Worm (Caenorhabditis elegans): ENCODE results near the gene T01B7.13.
A peak's percentile ranks its signal among the peaks of the same experiment; 100 is the strongest.

T01B7.13 gene

ce11 chrII:8745449-8746297 is 30.5 kb downstream of the T01B7.13 start:
- TF ChIP-seq ama-1 (optimal IDR thresholded peaks at IDR 0.05) (peak; percentile 97), elt-1 (tag; optimal IDR thresholded peaks at IDR 0.05) (no peak), nhr-25 (tag; optimal IDR thresholded peaks at IDR 0.05) (peak; percentile 6), fos-1 (tag; optimal IDR thresholded peaks at IDR 0.05) (no peak), elt-2 (tag; optimal IDR thresholded peaks at IDR 0.05) (no peak), pqm-1 (tag; optimal IDR thresholded peaks at IDR 0.05) (no peak), jun-1 (tag; optimal IDR thresholded peaks at IDR 0.05) (no peak), pha-4 (tag; optimal IDR thresholded peaks at IDR 0.05) (peak; percentile 58), nhr-43 (tag; optimal IDR thresholded peaks at IDR 0.05; ENCODE audit: poor library complexity, severe bottlenecking) (peak; percentile 72), egl-5 (tag; optimal IDR thresholded peaks at IDR 0.05) (no peak), unc-39 (tag; optimal IDR thresholded peaks at IDR 0.05) (no peak), nhr-77 (tag; optimal IDR thresholded peaks at IDR 0.05) (no peak)

- TF ChIP-seq nhr-28 (tag; optimal IDR thresholded peaks at IDR 0.05), result no peak
- peak; percentile 92 for TF ChIP-seq ama-1 (optimal IDR thresholded peaks at IDR 0.05)
- TF ChIP-seq ztf-4 (tag; optimal IDR thresholded peaks at IDR 0.05), result peak; percentile 20
- TF ChIP-seq nhr-25 (tag; optimal IDR thresholded peaks at IDR 0.05), result peak; percentile 79
- TF ChIP-seq ztf-11 (tag; optimal IDR thresholded peaks at IDR 0.05), result no peak
- TF ChIP-seq egl-5 (tag; optimal IDR thresholded peaks at IDR 0.05), result no peak
- peak; percentile 69 for TF ChIP-seq nhr-43 (tag; optimal IDR thresholded peaks at IDR 0.05; ENCODE audit: poor library complexity, severe bottlenecking)
- TF ChIP-seq lin-39 (tag; optimal IDR thresholded peaks at IDR 0.05), result peak; percentile 32
Observed at ce11 chrII:8746298-8746775, 31.1 kb downstream of the T01B7.13 start.

- TF ChIP-seq nhr-43 (tag; optimal IDR thresholded peaks at IDR 0.05; ENCODE audit: poor library complexity, severe bottlenecking) (peak; percentile 95), nhr-76 (tag; optimal IDR thresholded peaks at IDR 0.05) (peak; percentile 33), nfya-1 (tag; optimal IDR thresholded peaks at IDR 0.05; ENCODE audit: insufficient read depth) (peak; percentile 46), egl-5 (tag; optimal IDR thresholded peaks at IDR 0.05) (no peak), daf-12 (tag; optimal IDR thresholded peaks at IDR 0.05) (no peak), nhr-25 (tag; optimal IDR thresholded peaks at IDR 0.05) (peak; percentile 92), sea-2 (GFP tag; optimal IDR thresholded peaks at IDR 0.05) (no peak), egl-27 (tag; optimal IDR thresholded peaks at IDR 0.05) (no peak), ama-1 (optimal IDR thresholded peaks at IDR 0.05) (peak; percentile 99), elt-3 (tag; optimal IDR thresholded peaks at IDR 0.05) (peak in 1 of 3 experiments; percentile 72), zag-1 (tag; optimal IDR thresholded peaks at IDR 0.05) (no peak), R02D3.7 (tag; optimal IDR thresholded peaks at IDR 0.05) (peak; percentile 30), nhr-23 (tag; optimal IDR thresholded peaks at IDR 0.05) (peak; percentile 42), fkh-10 (GFP tag; optimal IDR thresholded peaks at IDR 0.05) (no peak), hmg-11 (tag; optimal IDR thresholded peaks at IDR 0.05) (peak; percentile 21), lin-39 (tag; optimal IDR thresholded peaks at IDR 0.05) (peak; percentile 52), ztf-4 (tag; optimal IDR thresholded peaks at IDR 0.05) (peak; percentile 78), unc-62 (GFP tag; optimal IDR thresholded peaks at IDR 0.05) (peak; percentile 27), lsy-12 (tag; optimal IDR thresholded peaks at IDR 0.05) (peak; percentile 55), tbx-2 (tag; optimal IDR thresholded peaks at IDR 0.05) (peak; percentile 70), ceh-82 (tag; optimal IDR thresholded peaks at IDR 0.05) (no peak), elt-2 (tag; optimal IDR thresholded peaks at IDR 0.05) (peak; percentile 60)
Observed at ce11 chrII:8747246-8747938, 32.2 kb downstream of the T01B7.13 start.

ce11 chrII:8747939-8748352 is 32.7 kb downstream of the T01B7.13 start:
- TF ChIP-seq pha-4 (tag; optimal IDR thresholded peaks at IDR 0.05) (peak; percentile 57), lsy-12 (tag; optimal IDR thresholded peaks at IDR 0.05) (no peak), nhr-11 (tag; optimal IDR thresholded peaks at IDR 0.05) (no peak), aly-2 (tag; optimal IDR thresholded peaks at IDR 0.05) (no peak), nhr-28 (tag; optimal IDR thresholded peaks at IDR 0.05) (no peak), pqm-1 (tag; optimal IDR thresholded peaks at IDR 0.05) (peak; percentile 73), elt-2 (tag; optimal IDR thresholded peaks at IDR 0.05) (peak; percentile 19)
